Fruit fly (Drosophila melanogaster): ENCODE measurements around the gene narya.

narya gene

DNA sequence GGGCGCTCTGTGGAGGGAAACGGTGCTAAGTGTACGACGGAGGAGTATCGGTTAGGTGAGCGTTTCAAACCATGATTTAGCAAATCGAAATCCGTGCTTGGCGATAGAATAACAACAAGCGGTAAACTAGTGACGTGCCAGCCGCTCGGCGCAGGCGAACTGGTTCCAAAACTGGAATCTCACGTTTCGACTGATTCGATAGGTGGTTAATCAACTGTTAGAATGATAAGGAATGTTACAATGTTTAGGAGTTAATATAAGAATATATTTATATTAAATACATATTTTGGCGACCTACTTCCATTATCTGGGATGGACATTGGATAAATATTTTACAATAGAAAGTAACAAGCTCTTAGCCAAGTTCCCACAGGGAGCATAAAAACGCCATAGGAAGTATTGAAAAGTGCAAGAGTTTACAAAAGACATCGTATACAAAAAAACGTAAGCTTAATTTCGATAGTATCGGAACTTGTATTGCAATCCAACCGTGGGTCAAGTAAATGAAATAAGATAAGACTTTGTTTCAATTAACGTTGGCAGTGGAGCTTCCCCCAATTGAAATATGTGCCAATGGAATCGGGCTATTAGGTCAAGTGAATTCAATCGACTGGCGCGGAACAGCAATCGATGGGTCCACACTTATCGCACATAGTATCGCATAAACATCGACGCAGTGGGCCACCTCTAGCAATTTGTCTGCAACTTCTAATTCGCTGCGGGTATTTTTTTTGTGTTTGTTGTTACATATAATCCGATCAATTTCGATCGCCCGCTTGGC is 20.2 kb downstream of the narya start, which contains the start of the genes ksh, CG14200 and Pfrx (continued):
- no peak for TF ChIP-seq yki (optimal IDR thresholded peaks at IDR 0.05)
- no peak for TF ChIP-seq aop (GFP tag; IDR thresholded peaks at IDR 0.05)
- no peak for TF ChIP-seq CG7372 (GFP tag; IDR thresholded peaks at IDR 0.05)
- no peak for TF ChIP-seq CG8089 (GFP tag; optimal IDR thresholded peaks at IDR 0.05)
- no peak for TF ChIP-seq Hmx (GFP tag; optimal IDR thresholded peaks at IDR 0.05)
- no peak for TF ChIP-seq CG10366 (GFP tag; IDR thresholded peaks at IDR 0.05)
- no peak for TF ChIP-seq CG4854 (GFP tag; optimal IDR thresholded peaks at IDR 0.05)
- TF ChIP-seq crp (GFP tag; optimal IDR thresholded peaks at IDR 0.05) = no peak
- peak; percentile 86 for TF ChIP-seq CG32532 (GFP tag; IDR thresholded peaks at IDR 0.05)
- peak; percentile 77 for TF ChIP-seq CG9932 (GFP tag; IDR thresholded peaks at IDR 0.05)
- no peak for TF ChIP-seq CG31441 (GFP tag; IDR thresholded peaks at IDR 0.05)
- peak; percentile 23 for TF ChIP-seq CG11504 (tag; optimal IDR thresholded peaks at IDR 0.05)
- peak; percentile 56 for TF ChIP-seq CG1603 (tag; optimal IDR thresholded peaks at IDR 0.05)
- TF ChIP-seq slbo (GFP tag; IDR thresholded peaks at IDR 0.05) = peak; percentile 66
- TF ChIP-seq CG17186 (GFP tag; optimal IDR thresholded peaks at IDR 0.05) = peak; percentile 84
- no peak for TF ChIP-seq trh (GFP tag; optimal IDR thresholded peaks at IDR 0.05)
- peak; percentile 26; the same call in 1 of the 2 replicates for TF ChIP-seq sisA (GFP tag; IDR thresholded peaks at IDR 0.05)
- TF ChIP-seq kah (GFP tag; optimal IDR thresholded peaks at IDR 0.05) = no peak
- TF ChIP-seq CG8924 (tag; optimal IDR thresholded peaks at IDR 0.05) = no peak
- TF ChIP-seq D (optimal IDR thresholded peaks at IDR 0.05) = no peak
- TF ChIP-seq D (GFP tag; optimal IDR thresholded peaks at IDR 0.05) = no peak
- TF ChIP-seq ab (GFP tag; optimal IDR thresholded peaks at IDR 0.05) = no peak
- peak; percentile 96 for TF ChIP-seq CG7357 (GFP tag; IDR thresholded peaks at IDR 0.05)
- TF ChIP-seq tap (tag; optimal IDR thresholded peaks at IDR 0.05) = no peak
- peak; percentile 50; the same call in 1 of the 3 replicates for TF ChIP-seq Dbx (GFP tag; IDR thresholded peaks at IDR 0.05)
- peak; percentile 22 for TF ChIP-seq CoRest (tag; optimal IDR thresholded peaks at IDR 0.05)
- no peak for TF ChIP-seq tio (GFP tag; optimal IDR thresholded peaks at IDR 0.05)
- peak; percentile 89 for TF ChIP-seq HLH4C (GFP tag; IDR thresholded peaks at IDR 0.05; ENCODE audit: partially characterized antibody)
- no peak for TF ChIP-seq CTCF (GFP tag; optimal IDR thresholded peaks at IDR 0.05)
- no peak for TF ChIP-seq ranshi (GFP tag; IDR thresholded peaks at IDR 0.05)
- TF ChIP-seq ac (GFP tag; optimal IDR thresholded peaks at IDR 0.05) = no peak
- no peak for TF ChIP-seq chn (GFP tag; optimal IDR thresholded peaks at IDR 0.05)
- TF ChIP-seq Sry-δ (GFP tag; optimal IDR thresholded peaks at IDR 0.05) = peak; percentile 97
- TF ChIP-seq dpn (GFP tag; optimal IDR thresholded peaks at IDR 0.05) = peak in 1 of 2 experiments; percentile 33
- peak; percentile 1 for TF ChIP-seq CG13424 (tag; optimal IDR thresholded peaks at IDR 0.05)
- no peak for TF ChIP-seq Ada2b (GFP tag; IDR thresholded peaks at IDR 0.05)
- no peak for TF ChIP-seq Dad (GFP tag; optimal IDR thresholded peaks at IDR 0.05)
- TF ChIP-seq CG18619 (GFP tag; optimal IDR thresholded peaks at IDR 0.05) = no peak
- TF ChIP-seq inv (GFP tag; IDR thresholded peaks at IDR 0.05; ENCODE audit: partially characterized antibody) = peak; percentile 90
- TF ChIP-seq pita (GFP tag; optimal IDR thresholded peaks at IDR 0.05) = no peak
- TF ChIP-seq CG17385 (GFP tag; optimal IDR thresholded peaks at IDR 0.05) = no peak
- TF ChIP-seq caup (GFP tag; optimal IDR thresholded peaks at IDR 0.05; ENCODE audit: severe bottlenecking) = no peak
- 0 out of 3 replicates have a peak, but pooled peaks have one; percentile 51 for TF ChIP-seq CG11456 (GFP tag; IDR thresholded peaks at IDR 0.05)
- TF ChIP-seq Jarid2 (GFP tag; optimal IDR thresholded peaks at IDR 0.05) = no peak
- no peak for TF ChIP-seq CG7556 (GFP tag; optimal IDR thresholded peaks at IDR 0.05)
- no peak for TF ChIP-seq Six4 (GFP tag; optimal IDR thresholded peaks at IDR 0.05)
- no peak for TF ChIP-seq abd-A (tag; optimal IDR thresholded peaks at IDR 0.05)
- TF ChIP-seq fd64A (GFP tag; optimal IDR thresholded peaks at IDR 0.05) = no peak
- TF ChIP-seq CG2202 (tag; optimal IDR thresholded peaks at IDR 0.05) = no peak
- no peak for TF ChIP-seq CG7987 (GFP tag; optimal IDR thresholded peaks at IDR 0.05)
- TF ChIP-seq CG2889 (GFP tag; IDR thresholded peaks at IDR 0.05) = no peak
